Fruit fly (Drosophila melanogaster) whole organism, adult: ENCODE data around the gene CG32706.

Experiments
- CG12768 ChIP-seq: fragments of 200-800 bp; sonication (Bioruptor generic); optimal IDR thresholded peaks from 2 replicates; lab custom pipeline; 2017; ENCODE audit warnings: missing biosample characterization, missing genetic modification characterization, mild to moderate bottlenecking, moderate library complexity, missing genetic modification reagents
- CG33017 ChIP-seq: fragments of 200-800 bp; sonication (Bioruptor generic); optimal IDR thresholded peaks from 2 replicates; lab custom pipeline; 2018; ENCODE audit warnings: missing biosample characterization, mild to moderate bottlenecking, missing genetic modification characterization, moderate library complexity
- Clk ChIP-seq: fragments of 200-800 bp; sonication (Bioruptor generic); optimal IDR thresholded peaks from 2 replicates; lab custom pipeline; 2017; ENCODE audit warnings: missing biosample characterization, missing genetic modification characterization
- Hr96 ChIP-seq: fragments of 200-800 bp; sonication (Bioruptor generic); optimal IDR thresholded peaks from 2 replicates; lab custom pipeline; 2016; ENCODE audit warnings: missing biosample characterization, missing genetic modification characterization
- bab1 ChIP-seq: fragments of 200-800 bp; sonication (Bioruptor generic); optimal IDR thresholded peaks from 3 replicates; lab custom pipeline; 2019; ENCODE audit warnings: missing biosample characterization, mild to moderate bottlenecking, missing genetic modification characterization, moderate library complexity
- cic ChIP-seq: fragments of 200-800 bp; sonication (Bioruptor generic); optimal IDR thresholded peaks from 2 replicates; lab custom pipeline; 2017; ENCODE audit warnings: missing biosample characterization, mild to moderate bottlenecking, missing genetic modification characterization, moderate library complexity
- pad ChIP-seq: fragments of 200-800 bp; sonication (Bioruptor generic); optimal IDR thresholded peaks from 3 replicates; lab custom pipeline; 2017; ENCODE audit warnings: missing biosample characterization, missing genetic modification characterization, mild to moderate bottlenecking, moderate library complexity, missing genetic modification reagents
- tj ChIP-seq: fragments of 200-800 bp; sonication (Bioruptor generic); optimal IDR thresholded peaks from 3 replicates; lab custom pipeline; 2017; ENCODE audit warnings: missing biosample characterization, mild to moderate bottlenecking, missing genetic modification characterization, moderate library complexity

DNA sequence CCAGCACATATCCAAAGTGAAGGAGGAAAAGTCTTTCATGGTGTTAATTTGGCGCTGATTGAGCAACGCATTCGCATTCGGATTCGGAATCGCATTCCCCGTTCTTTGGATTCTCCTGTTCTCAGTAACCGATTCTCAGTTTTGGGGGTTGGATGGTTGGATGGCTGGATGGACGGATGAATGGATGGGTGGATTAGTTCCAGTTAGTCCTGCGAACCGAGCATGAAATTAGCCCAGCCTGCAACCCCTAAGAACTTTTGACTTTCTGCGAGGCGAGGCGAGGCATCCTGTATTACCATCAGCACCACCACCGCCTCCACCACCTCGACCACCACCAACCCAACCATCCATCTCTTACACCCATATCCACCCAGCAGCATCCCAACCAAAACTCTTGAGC is 43.3 kb downstream of the CG32706 start:
- no peak for TF ChIP-seq tj
- no peak for TF ChIP-seq CG12768
- no peak for TF ChIP-seq cic (GFP tag; lab: Kevin White, UChicago)
- no peak for TF ChIP-seq Clk (GFP tag; lab: Kevin White, UChicago)
- TF ChIP-seq CG33017 (tag; lab: Kevin White, UChicago) = no peak
- TF ChIP-seq bab1 = no peak
- no peak for TF ChIP-seq Hr96 (GFP tag; lab: Kevin White, UChicago)
- no peak for TF ChIP-seq pad (GFP tag; lab: Kevin White, UChicago)
